Worm (Caenorhabditis elegans) whole organism, midembryonic: ENCODE results near the gene B0244.5.

Experiments used
- T22C8.4 ChIP-seq: fragments of 200-800 bp; sonication (Bioruptor generic); IDR thresholded peaks from 2 replicates; pipeline ENCODE4 v1.3.6; 2022; ENCODE audit warnings: missing genetic modification characterization, missing compliant biosample characterization
- flt-1 ChIP-seq: fragments of 200-800 bp; sonication (Bioruptor generic); IDR thresholded peaks from 2 replicates; pipeline ENCODE4 v1.3.6; 2022; ENCODE audit warnings: missing genetic modification characterization, missing compliant biosample characterization
- klf-2 ChIP-seq: fragments of 200-800 bp; sonication (Bioruptor generic); conservative IDR thresholded peaks from 2 replicates; pipeline ENCODE4 v1.3.6; 2022; ENCODE audit warnings: missing genetic modification reagents, missing genetic modification characterization, missing compliant biosample characterization
- ref-1 ChIP-seq: fragments of 200-800 bp; sonication (Bioruptor generic); conservative IDR thresholded peaks from 2 replicates; pipeline ENCODE4 v1.3.6; 2022; ENCODE audit warnings: missing genetic modification reagents, missing genetic modification characterization, missing compliant biosample characterization
- tab-1 ChIP-seq: fragments of 200-800 bp; sonication (Bioruptor generic); IDR thresholded peaks from 2 replicates; pipeline ENCODE4 v1.3.6; 2022; ENCODE audit warnings: missing genetic modification characterization, missing compliant biosample characterization
- ztf-23 ChIP-seq: fragments of 200-800 bp; sonication (Bioruptor generic); IDR thresholded peaks from 2 replicates; pipeline ENCODE4 v1.3.6; 2022; ENCODE audit warnings: missing genetic modification reagents, missing genetic modification characterization, missing compliant biosample characterization

DNA sequence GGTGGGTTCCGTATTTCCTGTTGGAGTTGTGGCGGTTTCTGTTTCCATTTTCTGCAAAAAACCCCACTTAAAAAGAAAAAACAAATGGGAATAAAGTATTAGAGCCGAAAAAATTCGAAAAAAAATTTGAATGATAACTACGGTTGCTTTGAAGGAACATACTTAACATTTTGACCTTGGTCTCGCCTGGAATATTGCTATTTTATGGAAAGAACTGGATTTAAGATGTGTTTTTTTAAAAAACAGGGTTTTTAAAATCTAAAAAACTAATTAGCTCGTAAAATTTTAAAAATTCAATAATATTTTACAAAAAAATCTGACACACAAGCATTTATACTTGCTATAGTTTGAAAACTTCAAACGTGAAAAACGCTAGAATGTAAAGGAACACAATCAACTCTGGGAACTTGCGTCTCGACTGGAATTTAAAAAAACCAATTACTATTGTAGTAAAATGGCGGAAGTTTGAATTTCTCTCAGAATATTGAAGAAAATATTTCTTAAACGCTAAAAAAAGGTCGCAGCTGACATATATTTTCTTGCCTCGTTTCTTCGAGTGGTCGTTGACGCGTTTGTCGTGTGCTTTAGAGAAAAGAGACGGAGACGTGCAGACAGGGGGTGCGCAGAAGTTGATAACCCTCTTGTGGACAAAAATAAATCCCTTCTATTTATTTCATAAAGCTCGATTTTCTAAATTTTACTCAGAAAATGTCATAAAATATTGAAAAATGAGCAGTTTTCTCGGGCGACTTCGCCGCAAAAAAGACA lies 46.5 kb upstream of the B0244.5 start, which contains the start of the genes lgg-3 and rgs-5:
- TF ChIP-seq T22C8.4 (no peak), klf-2 (GFP tag; lab: Robert Waterston, UW) (no peak), tab-1 (GFP tag; lab: Robert Waterston, UW) (no peak), flt-1 (GFP tag; lab: Robert Waterston, UW) (no peak), ztf-23 (GFP tag; lab: Robert Waterston, UW) (no peak), ref-1 (no peak)
